Worm (Caenorhabditis elegans) whole organism, early embryonic: Measurements from ENCODE around the gene T08D10.5.

Experiments
- F13C5.2 ChIP-seq: sonication (generic microtip); optimal IDR thresholded peaks from 2 replicates; lab custom pipeline; 2017; ENCODE audit warnings: mild to moderate bottlenecking, missing genetic modification characterization, inconsistent platforms, missing compliant biosample characterization
- ceh-13 ChIP-seq: fragments of 200-800 bp; sonication (Bioruptor generic); optimal IDR thresholded peaks from 2 replicates; lab custom pipeline; 2018; ENCODE audit warnings: mild to moderate bottlenecking, missing genetic modification characterization, missing compliant biosample characterization
- ets-7 ChIP-seq: sonication (generic microtip); optimal IDR thresholded peaks from 2 replicates; lab custom pipeline; 2016; ENCODE audit warnings: missing genotype, missing genetic modification characterization, missing compliant biosample characterization
- flt-1 ChIP-seq: fragments of 200-800 bp; sonication (Bioruptor generic); IDR thresholded peaks from 2 replicates; pipeline ENCODE4 v1.3.6; 2022; ENCODE audit warnings: missing genetic modification characterization, missing compliant biosample characterization
- hmbx-1 ChIP-seq: sonication (generic microtip); optimal IDR thresholded peaks from 2 replicates; lab custom pipeline; 2016; ENCODE audit warnings: mild to moderate bottlenecking, missing genetic modification characterization, missing compliant biosample characterization
- pes-1 ChIP-seq: fragments of 200-800 bp; sonication (Bioruptor generic); IDR thresholded peaks from 2 replicates; pipeline ENCODE4 v1.3.6; 2022; ENCODE audit warnings: missing genetic modification reagents, missing genetic modification characterization, missing compliant biosample characterization
- scrt-1 ChIP-seq: fragments of 200-800 bp; sonication (Bioruptor generic); IDR thresholded peaks from 2 replicates; pipeline ENCODE4 v1.3.6; 2022; ENCODE audit warnings: missing genetic modification characterization, missing compliant biosample characterization
- tbx-37 ChIP-seq: fragments of 200-800 bp; sonication (Bioruptor generic); conservative IDR thresholded peaks from 2 replicates; pipeline ENCODE4 v1.3.6; 2022; ENCODE audit warnings: missing genetic modification reagents, missing genetic modification characterization, missing compliant biosample characterization

- TF ChIP-seq flt-1 (GFP tag; lab: Robert Waterston, UW), result no peak
- no peak for TF ChIP-seq pes-1 (GFP tag; lab: Robert Waterston, UW)
- TF ChIP-seq F13C5.2 (tag; lab: Kevin White, UChicago), result no peak
- no peak for TF ChIP-seq ets-7
- no peak for TF ChIP-seq ceh-13
- no peak for TF ChIP-seq scrt-1
- TF ChIP-seq hmbx-1, result no peak
- no peak for TF ChIP-seq tbx-37 (GFP tag; lab: Robert Waterston, UW)
Observed at ce11 chrX:11953229-11953628, 4.1 kb upstream of the T08D10.5 start, which contains the start of gene T08D10.4.
